Fruit fly (Drosophila melanogaster) whole organism, prepupa: ENCODE results near the gene CG5618.
A peak's percentile ranks its signal among the peaks of the same experiment; 100 is the strongest.

Source experiments
- Blimp-1 ChIP-seq: fragments of 200-800 bp; sonication (Bioruptor generic); optimal IDR thresholded peaks from 3 replicates; lab custom pipeline; 2017; ENCODE audit warnings: missing biosample characterization, missing genetic modification characterization, mild to moderate bottlenecking, moderate library complexity, missing genetic modification reagents
- CG10631 ChIP-seq: fragments of 200-800 bp; sonication (Bioruptor generic); optimal IDR thresholded peaks from 2 replicates; lab custom pipeline; 2016; ENCODE audit warnings: missing biosample characterization, missing genetic modification characterization
- CG10669 ChIP-seq: fragments of 200-800 bp; sonication (Bioruptor generic); optimal IDR thresholded peaks from 3 replicates; lab custom pipeline; 2018; ENCODE audit warnings: missing biosample characterization, mild to moderate bottlenecking, missing genetic modification characterization, moderate library complexity
- CG11762 ChIP-seq: fragments of 200-800 bp; sonication (Bioruptor generic); optimal IDR thresholded peaks from 3 replicates; lab custom pipeline; 2016; ENCODE audit warnings: missing biosample characterization, missing genetic modification characterization; ENCODE audit not compliant: insufficient read depth
- CG15336 ChIP-seq: fragments of 200-800 bp; sonication (Bioruptor generic); IDR thresholded peaks from 2 replicates; pipeline ENCODE4 v1.3.6; 2022; ENCODE audit warnings: missing biosample characterization, missing genetic modification characterization
- CG1621 ChIP-seq: fragments of 200-800 bp; sonication (Bioruptor generic); optimal IDR thresholded peaks from 3 replicates; lab custom pipeline; 2018; ENCODE audit warnings: missing biosample characterization, mild to moderate bottlenecking, missing genetic modification characterization
- CG16779 ChIP-seq: fragments of 200-800 bp; sonication (Bioruptor generic); optimal IDR thresholded peaks from 3 replicates; lab custom pipeline; 2017; ENCODE audit warnings: missing biosample characterization, mild to moderate bottlenecking, missing genetic modification characterization
- CG3032 ChIP-seq: fragments of 200-800 bp; optimal IDR thresholded peaks from 2 replicates; lab custom pipeline; 2019; ENCODE audit warnings: missing biosample characterization, mild to moderate bottlenecking, missing genetic modification characterization, moderate library complexity
- CG31627 ChIP-seq: fragments of 200-800 bp; sonication (Bioruptor generic); optimal IDR thresholded peaks from 3 replicates; lab custom pipeline; 2016; ENCODE audit warnings: missing biosample characterization, missing genetic modification characterization
- CG32006 ChIP-seq: fragments of 200-800 bp; sonication (Bioruptor generic); optimal IDR thresholded peaks from 3 replicates; lab custom pipeline; 2017; ENCODE audit warnings: missing biosample characterization, mild to moderate bottlenecking, missing genetic modification characterization
- CG34406 ChIP-seq: fragments of 200-800 bp; sonication (Bioruptor generic); optimal IDR thresholded peaks from 3 replicates; lab custom pipeline; 2016; ENCODE audit warnings: missing biosample characterization, missing genetic modification characterization
- CG3919 ChIP-seq: fragments of 200-800 bp; sonication (Bioruptor generic); optimal IDR thresholded peaks from 3 replicates; lab custom pipeline; 2016; ENCODE audit warnings: missing biosample characterization, missing genetic modification characterization
- CG4318 ChIP-seq: fragments of 200-800 bp; sonication (Bioruptor generic); optimal IDR thresholded peaks from 3 replicates; lab custom pipeline; 2017; ENCODE audit warnings: missing biosample characterization, mild to moderate bottlenecking, missing genetic modification characterization
- CG6163 ChIP-seq: fragments of 200-800 bp; sonication (Bioruptor generic); IDR thresholded peaks from 3 replicates; pipeline ENCODE4 v1.3.6; 2022; ENCODE audit warnings: missing biosample characterization, missing genetic modification characterization
- CG6276 ChIP-seq: fragments of 200-800 bp; sonication (Bioruptor generic); optimal IDR thresholded peaks from 2 replicates; lab custom pipeline; 2017; ENCODE audit warnings: missing biosample characterization, mild to moderate bottlenecking, missing genetic modification characterization
- CG6792 ChIP-seq: fragments of 200-800 bp; sonication (Bioruptor generic); optimal IDR thresholded peaks from 3 replicates; lab custom pipeline; 2016; ENCODE audit warnings: missing biosample characterization, missing genetic modification characterization
- CG6808 ChIP-seq: fragments of 200-800 bp; sonication (Bioruptor generic); optimal IDR thresholded peaks from 3 replicates; lab custom pipeline; 2017; ENCODE audit warnings: missing biosample characterization, missing genetic modification characterization, mild to moderate bottlenecking, moderate library complexity, missing genetic modification reagents
- CG6854 ChIP-seq: fragments of 200-800 bp; sonication (Bioruptor generic); optimal IDR thresholded peaks from 2 replicates; lab custom pipeline; 2017; ENCODE audit warnings: missing biosample characterization, mild to moderate bottlenecking, missing genetic modification characterization
- CG7368 ChIP-seq: fragments of 200-800 bp; sonication (Bioruptor generic); optimal IDR thresholded peaks from 3 replicates; lab custom pipeline; 2016; ENCODE audit warnings: missing biosample characterization, missing genetic modification characterization
- CG8119 ChIP-seq: fragments of 200-800 bp; sonication (Bioruptor generic); IDR thresholded peaks from 3 replicates; pipeline ENCODE4 v1.3.6; 2022; ENCODE audit warnings: missing biosample characterization, missing genetic modification characterization
- CG8319 ChIP-seq: fragments of 200-800 bp; sonication (Bioruptor generic); optimal IDR thresholded peaks from 3 replicates; lab custom pipeline; 2016; ENCODE audit warnings: missing biosample characterization, missing genetic modification characterization
- CG8632 ChIP-seq: fragments of 200-800 bp; sonication (Bioruptor generic); optimal IDR thresholded peaks from 3 replicates; lab custom pipeline; 2016; ENCODE audit warnings: missing biosample characterization, missing genetic modification characterization
- CG9139 ChIP-seq: fragments of 200-800 bp; sonication (Bioruptor generic); optimal IDR thresholded peaks from 3 replicates; lab custom pipeline; 2017; ENCODE audit warnings: missing biosample characterization, mild to moderate bottlenecking, missing genetic modification characterization
- Eip75B ChIP-seq: fragments of 200-800 bp; sonication (Bioruptor generic); optimal IDR thresholded peaks from 3 replicates; lab custom pipeline; 2016; ENCODE audit warnings: missing biosample characterization, missing genetic modification characterization
- Gug ChIP-seq: fragments of 200-800 bp; sonication (Bioruptor generic); IDR thresholded peaks from 2 replicates; pipeline ENCODE4 v1.3.6; 2022; ENCODE audit warnings: missing biosample characterization, missing genetic modification characterization
- Hr39 ChIP-seq: fragments of 200-800 bp; sonication (Bioruptor generic); optimal IDR thresholded peaks from 2 replicates; lab custom pipeline; 2016; ENCODE audit warnings: missing biosample characterization, missing genetic modification characterization
- Hr4 ChIP-seq: fragments of 200-800 bp; sonication (Bioruptor generic); optimal IDR thresholded peaks from 3 replicates; lab custom pipeline; 2016; ENCODE audit warnings: missing biosample characterization, missing genetic modification characterization
- Lpt ChIP-seq: fragments of 200-800 bp; sonication (Bioruptor generic); optimal IDR thresholded peaks from 3 replicates; lab custom pipeline; 2016; ENCODE audit warnings: missing biosample characterization, missing genetic modification characterization
- Met ChIP-seq: fragments of 200-800 bp; sonication (Bioruptor generic); optimal IDR thresholded peaks from 3 replicates; lab custom pipeline; 2016; ENCODE audit warnings: missing biosample characterization, missing genetic modification characterization
- Smox ChIP-seq: fragments of 200-800 bp; sonication (Bioruptor generic); optimal IDR thresholded peaks from 3 replicates; lab custom pipeline; 2016; ENCODE audit warnings: missing biosample characterization, missing genetic modification characterization
- Sox102F ChIP-seq: fragments of 200-800 bp; sonication (Bioruptor generic); optimal IDR thresholded peaks from 2 replicates; lab custom pipeline; 2016; ENCODE audit warnings: missing biosample characterization, mild to moderate bottlenecking, missing genetic modification characterization
- Sox14 ChIP-seq: fragments of 200-800 bp; sonication (Bioruptor generic); optimal IDR thresholded peaks from 3 replicates; lab custom pipeline; 2016; ENCODE audit warnings: missing biosample characterization, missing genetic modification characterization
- Sox15 ChIP-seq: fragments of 200-800 bp; sonication (Bioruptor generic); optimal IDR thresholded peaks from 3 replicates; lab custom pipeline; 2016; ENCODE audit warnings: missing biosample characterization, missing genetic modification characterization
- acj6 ChIP-seq: fragments of 200-800 bp; sonication (Bioruptor generic); optimal IDR thresholded peaks from 3 replicates; lab custom pipeline; 2016; ENCODE audit warnings: missing biosample characterization, missing genetic modification characterization
- cyc ChIP-seq: fragments of 200-800 bp; sonication (Bioruptor generic); optimal IDR thresholded peaks from 3 replicates; lab custom pipeline; 2016; ENCODE audit warnings: missing biosample characterization, missing genetic modification characterization
- dsx ChIP-seq: fragments of 200-800 bp; optimal IDR thresholded peaks from 3 replicates; lab custom pipeline; 2019; ENCODE audit warnings: missing biosample characterization, mild to moderate bottlenecking, missing genetic modification characterization, moderate library complexity; ENCODE audit not compliant: poor library complexity, severe bottlenecking
- eg ChIP-seq: fragments of 200-800 bp; sonication (Bioruptor generic); IDR thresholded peaks from 3 replicates; pipeline ENCODE4 v1.3.6; 2022; ENCODE audit warnings: missing biosample characterization, missing genetic modification characterization
- esn ChIP-seq: fragments of 200-800 bp; sonication (Bioruptor generic); optimal IDR thresholded peaks from 2 replicates; lab custom pipeline; 2016; ENCODE audit warnings: missing biosample characterization, mild to moderate bottlenecking, missing genetic modification characterization, moderate library complexity
- fd59A ChIP-seq: fragments of 200-800 bp; sonication (Bioruptor generic); optimal IDR thresholded peaks from 2 replicates; lab custom pipeline; 2017; ENCODE audit warnings: missing biosample characterization, mild to moderate bottlenecking, missing genetic modification characterization, missing genetic modification reagents
- fd85E ChIP-seq: fragments of 200-800 bp; sonication (Bioruptor generic); optimal IDR thresholded peaks from 3 replicates; lab custom pipeline; 2016; ENCODE audit warnings: missing biosample characterization, missing genetic modification characterization
- fkh ChIP-seq: fragments of 200-800 bp; sonication (Bioruptor generic); optimal IDR thresholded peaks from 3 replicates; lab custom pipeline; 2017; ENCODE audit warnings: missing biosample characterization, mild to moderate bottlenecking, missing genetic modification characterization, moderate library complexity
- lz ChIP-seq: fragments of 200-800 bp; sonication (Bioruptor generic); optimal IDR thresholded peaks from 3 replicates; lab custom pipeline; 2016; ENCODE audit warnings: missing biosample characterization, missing genetic modification characterization
- ss ChIP-seq, 2 experiments: fragments of 200-800 bp; sonication (Bioruptor generic); optimal IDR thresholded peaks; 2 replicates in 1 of 2; 3 replicates in 1 of 2; lab custom pipeline; 2017 to 2018; ENCODE audit warnings: mild to moderate bottlenecking in 2 of 2, missing biosample characterization in 2 of 2, missing genetic modification characterization in 2 of 2, moderate library complexity in 1 of 2
- svp ChIP-seq: fragments of 200-800 bp; sonication (Bioruptor generic); peaks from one replicate; lab custom pipeline; 2016; ENCODE audit warnings: missing biosample characterization, missing genetic modification characterization
- topi ChIP-seq: fragments of 200-800 bp; sonication (Bioruptor generic); optimal IDR thresholded peaks from 3 replicates; lab custom pipeline; 2016; ENCODE audit warnings: missing biosample characterization, missing genetic modification characterization
- vri ChIP-seq: fragments of 200-800 bp; sonication (Bioruptor generic); optimal IDR thresholded peaks from 3 replicates; lab custom pipeline; 2016; ENCODE audit warnings: missing biosample characterization, mild to moderate bottlenecking, missing genetic modification characterization

The CG5618 gene

dm6 chr3L:20361389-20361788 is 8.1 kb downstream of the CG5618 start, which contains the start of gene Prim2:
Gene Prim2 (minus strand): TSS chr3L:20361585.
- no peak for TF ChIP-seq Met (GFP tag; lab: Kevin White, UChicago)
- TF ChIP-seq, all 60 proteins: peak for 0

dm6 chr3L:20366074-20366473 is 12.8 kb downstream of the CG5618 start:
- TF ChIP-seq CG8119 = no peak
- TF ChIP-seq CG6808 (GFP tag; lab: Kevin White, UChicago) = no peak
- no peak for TF ChIP-seq Sox14
- no peak for TF ChIP-seq Hr39 (GFP tag; lab: Kevin White, UChicago)
- TF ChIP-seq CG1621 (tag; lab: Kevin White, UChicago) = no peak
- no peak for TF ChIP-seq topi (GFP tag; lab: Kevin White, UChicago)
- no peak for TF ChIP-seq CG6163 (GFP tag; lab: Robert Waterston, UW)
- no peak for TF ChIP-seq Gug (GFP tag; lab: Robert Waterston, UW)
- no peak for TF ChIP-seq cyc (GFP tag; lab: Kevin White, UChicago)
- TF ChIP-seq Lpt = no peak
- no peak for TF ChIP-seq Sox102F (GFP tag; lab: Kevin White, UChicago)
- TF ChIP-seq Blimp-1 = no peak
- TF ChIP-seq CG31627 = no peak
- TF ChIP-seq CG3919 (GFP tag; lab: Kevin White, UChicago) = no peak

- TF ChIP-seq acj6 (no peak), Lpt (no peak), CG3032 (tag; lab: Kevin White, UChicago) (no peak), CG9139 (no peak), fd59A (GFP tag; lab: Kevin White, UChicago) (no peak), CG4318 (GFP tag; lab: Kevin White, UChicago) (no peak), CG6792 (no peak), CG31627 (no peak), CG6276 (GFP tag; lab: Kevin White, UChicago) (no peak), Hr4 (GFP tag; lab: Kevin White, UChicago) (no peak), CG1621 (tag; lab: Kevin White, UChicago) (peak; percentile 59), Sox14 (no peak), CG10631 (GFP tag; lab: Kevin White, UChicago) (no peak), CG16779 (tag; lab: Kevin White, UChicago) (no peak), ss (GFP tag; optimal IDR thresholded peaks at IDR 0.05; lab: Kevin White, UChicago) (no peak), CG34406 (GFP tag; lab: Kevin White, UChicago) (no peak), CG8319 (GFP tag; lab: Kevin White, UChicago) (no peak), Smox (GFP tag; lab: Kevin White, UChicago) (no peak), CG6854 (GFP tag; lab: Kevin White, UChicago) (peak; percentile 48), CG11762 (no peak), CG8119 (peak; percentile 39; the same call in 1 of the 3 replicates), fkh (GFP tag; lab: Kevin White, UChicago) (no peak), CG8632 (GFP tag; lab: Kevin White, UChicago) (no peak), CG6808 (GFP tag; lab: Kevin White, UChicago) (no peak), esn (no peak), CG7368 (GFP tag; lab: Kevin White, UChicago) (no peak), Blimp-1 (no peak), CG32006 (GFP tag; lab: Kevin White, UChicago) (no peak), eg (GFP tag; lab: Robert Waterston, UW) (peak; percentile 28; the same call in 1 of the 3 replicates), Eip75B (GFP tag; lab: Kevin White, UChicago) (no peak), lz (no peak), topi (GFP tag; lab: Kevin White, UChicago) (no peak), cyc (GFP tag; lab: Kevin White, UChicago) (no peak), fd85E (no peak), svp (GFP tag; lab: Kevin White, UChicago) (no peak), CG6163 (GFP tag; lab: Robert Waterston, UW) (no peak), dsx (GFP tag; lab: Kevin White, UChicago) (no peak), CG15336 (peak; percentile 33; the same call in 1 of the 2 replicates), Sox15 (GFP tag; lab: Kevin White, UChicago) (no peak), CG10669 (no peak), vri (no peak)
Observed at dm6 chr3L:20366674-20367372, 13.6 kb downstream of the CG5618 start, which contains the start of the genes Toll-9 and in. Gene Toll-9 (minus strand): TSS chr3L:20366724. Gene in (plus strand): TSS chr3L:20367198.
